Fruit fly (Drosophila melanogaster) whole organism, embryonic: Measurements from ENCODE around the gene Tusp.
A peak's percentile ranks its signal among the peaks of the same experiment; 100 is the strongest.

ENCODE experiments used
- B-H2 ChIP-seq: fragments of 200-800 bp; sonication (Bioruptor generic); optimal IDR thresholded peaks from 2 replicates; lab custom pipeline; 2018; ENCODE audit warnings: missing biosample characterization, mild to moderate bottlenecking, missing genetic modification characterization
- CG10321 ChIP-seq: fragments of 200-800 bp; sonication (Bioruptor generic); IDR thresholded peaks from 2 replicates; pipeline ENCODE4 v1.3.6; 2022; ENCODE audit warnings: missing biosample characterization, missing genetic modification characterization
- CG11398 ChIP-seq: fragments of 200-800 bp; sonication (Bioruptor generic); optimal IDR thresholded peaks from 2 replicates; lab custom pipeline; 2016; ENCODE audit warnings: missing biosample characterization, missing genetic modification characterization
- CG14860 ChIP-seq: fragments of 200-800 bp; sonication (Bioruptor generic); IDR thresholded peaks from 3 replicates; pipeline ENCODE4 v1.3.6; 2022; ENCODE audit warnings: missing biosample characterization, missing genetic modification characterization; ENCODE audit not compliant: partially characterized antibody
- CG16779 ChIP-seq: fragments of 200-800 bp; sonication (Bioruptor generic); IDR thresholded peaks from 2 replicates; pipeline ENCODE4 v1.3.6; 2022; ENCODE audit warnings: missing biosample characterization, missing genetic modification characterization
- CG16815 ChIP-seq: fragments of 200-800 bp; sonication (Bioruptor generic); optimal IDR thresholded peaks from 3 replicates; lab custom pipeline; 2017; ENCODE audit warnings: missing biosample characterization, mild to moderate bottlenecking, missing genetic modification characterization
- CG17328 ChIP-seq: fragments of 200-800 bp; sonication (Bioruptor generic); IDR thresholded peaks from 2 replicates; pipeline ENCODE4 v1.3.6; 2022; ENCODE audit warnings: missing biosample characterization, missing genetic modification characterization
- CG18619 ChIP-seq: fragments of 200-800 bp; sonication (Bioruptor generic); optimal IDR thresholded peaks from 3 replicates; lab custom pipeline; 2017; ENCODE audit warnings: missing biosample characterization, mild to moderate bottlenecking, missing genetic modification characterization
- CG2678 ChIP-seq: fragments of 200-800 bp; sonication (Bioruptor generic); optimal IDR thresholded peaks from 3 replicates; lab custom pipeline; 2019; ENCODE audit warnings: missing biosample characterization, mild to moderate bottlenecking, missing genetic modification characterization, moderate library complexity
- CG2712 ChIP-seq: fragments of 200-800 bp; optimal IDR thresholded peaks from 3 replicates; lab custom pipeline; 2019; ENCODE audit warnings: missing biosample characterization, mild to moderate bottlenecking, missing genetic modification characterization, moderate library complexity
- CG34376 ChIP-seq: fragments of 200-800 bp; sonication (Bioruptor generic); optimal IDR thresholded peaks from 2 replicates; lab custom pipeline; 2018; ENCODE audit warnings: missing biosample characterization, mild to moderate bottlenecking, missing genetic modification characterization
- CG4820 ChIP-seq: fragments of 200-800 bp; sonication (Bioruptor generic); optimal IDR thresholded peaks from 3 replicates; lab custom pipeline; 2016; ENCODE audit warnings: missing biosample characterization, missing genetic modification characterization
- CG7839 ChIP-seq: fragments of 200-800 bp; sonication (Bioruptor generic); optimal IDR thresholded peaks from 3 replicates; lab custom pipeline; 2018; ENCODE audit warnings: missing biosample characterization, mild to moderate bottlenecking, missing genetic modification characterization, moderate library complexity
- CG7987 ChIP-seq: fragments of 200-800 bp; sonication (Bioruptor generic); optimal IDR thresholded peaks from 2 replicates; lab custom pipeline; 2018; ENCODE audit warnings: missing biosample characterization, mild to moderate bottlenecking, missing genetic modification characterization, moderate library complexity
- CG8924 ChIP-seq: fragments of 200-800 bp; optimal IDR thresholded peaks from 3 replicates; lab custom pipeline; 2019; ENCODE audit warnings: missing biosample characterization, mild to moderate bottlenecking, missing genetic modification characterization, moderate library complexity
- Dad ChIP-seq: fragments of 200-800 bp; sonication (Bioruptor generic); optimal IDR thresholded peaks from 3 replicates; lab custom pipeline; 2016; ENCODE audit warnings: missing biosample characterization, missing genetic modification characterization
- Dbx ChIP-seq: fragments of 200-800 bp; sonication (Bioruptor generic); IDR thresholded peaks from 3 replicates; pipeline ENCODE4 v1.3.6; 2022; ENCODE audit warnings: missing biosample characterization, missing genetic modification characterization
- Deaf1 ChIP-seq: fragments of 200-800 bp; optimal IDR thresholded peaks from 3 replicates; lab custom pipeline; 2019; ENCODE audit warnings: missing biosample characterization, mild to moderate bottlenecking, missing genetic modification characterization, moderate library complexity
- Doc2 ChIP-seq: fragments of 200-800 bp; sonication (Bioruptor generic); IDR thresholded peaks from 2 replicates; pipeline ENCODE4 v1.3.6; 2022; ENCODE audit warnings: missing biosample characterization, missing genetic modification characterization
- Doc3 ChIP-seq: fragments of 200-800 bp; sonication (Bioruptor generic); IDR thresholded peaks from 3 replicates; pipeline ENCODE4 v1.3.6; 2022; ENCODE audit warnings: missing biosample characterization, missing genetic modification characterization; ENCODE audit not compliant: partially characterized antibody
- Eip74EF ChIP-seq, 2 experiments: fragments of 200-800 bp in 1 of 2; fragments of >200 bp in 1 of 2; sonication (Bioruptor generic) in 1 of 2; optimal IDR thresholded peaks; 2 replicates each; lab custom pipeline; 2017 to 2019; ENCODE audit warnings: missing biosample characterization in 2 of 2, missing genetic modification characterization in 2 of 2, mild to moderate bottlenecking in 1 of 2, moderate library complexity in 1 of 2
- Ets65A ChIP-seq: fragments of 200-800 bp; sonication (Bioruptor generic); peaks from one replicate; lab custom pipeline; 2016; ENCODE audit warnings: missing biosample characterization, missing genetic modification characterization
- Fer1 ChIP-seq: fragments of 200-800 bp; sonication (Bioruptor generic); optimal IDR thresholded peaks from 2 replicates; lab custom pipeline; 2017; ENCODE audit warnings: missing biosample characterization, mild to moderate bottlenecking, missing genetic modification characterization
- Hmr ChIP-seq: fragments of 200-800 bp; sonication (Bioruptor generic); optimal IDR thresholded peaks from 3 replicates; lab custom pipeline; 2017; ENCODE audit warnings: mild to moderate bottlenecking, missing biosample characterization, missing genetic modification reagents, missing genetic modification characterization
- Meics ChIP-seq: fragments of 200-800 bp; sonication (Bioruptor generic); optimal IDR thresholded peaks from 2 replicates; lab custom pipeline; 2017; ENCODE audit warnings: missing biosample characterization, mild to moderate bottlenecking, missing genetic modification characterization
- Spps ChIP-seq: fragments of 200-800 bp; sonication (Bioruptor generic); optimal IDR thresholded peaks from 2 replicates; lab custom pipeline; 2018; ENCODE audit warnings: missing biosample characterization, mild to moderate bottlenecking, missing genetic modification characterization
- Stat92E ChIP-seq, 3 experiments: fragments of >200 bp in 2 of 3; fragments of 200-800 bp in 1 of 3; sonication (Bioruptor generic) in 1 of 3; optimal IDR thresholded peaks; 2 replicates each; lab custom pipeline; 2017 to 2019; ENCODE audit warnings: missing biosample characterization in 3 of 3, missing genetic modification characterization in 3 of 3, mild to moderate bottlenecking in 1 of 3, moderate library complexity in 1 of 3
- Trl ChIP-seq, 3 experiments: fragments of >200 bp in 2 of 3; fragments of 200-800 bp in 1 of 3; sonication (Bioruptor generic) in 1 of 3; optimal IDR thresholded peaks; 2 replicates in 1 of 3; 3 replicates in 2 of 3; lab custom pipeline; 2016 to 2017; ENCODE audit warnings: missing biosample characterization in 1 of 3, missing genetic modification characterization in 1 of 3
- Xbp1 ChIP-seq: fragments of 200-800 bp; sonication (Bioruptor generic); optimal IDR thresholded peaks from 3 replicates; lab custom pipeline; 2016; ENCODE audit warnings: missing biosample characterization, mild to moderate bottlenecking, missing genetic modification characterization
- amos ChIP-seq: fragments of 200-800 bp; sonication (Bioruptor generic); IDR thresholded peaks from 2 replicates; pipeline ENCODE4 v1.3.6; 2022; ENCODE audit warnings: missing biosample characterization, missing genetic modification characterization; ENCODE audit not compliant: partially characterized antibody
- ase ChIP-seq: fragments of 200-800 bp; sonication (Bioruptor generic); IDR thresholded peaks from 3 replicates; pipeline ENCODE4 v1.3.6; 2022; ENCODE audit warnings: missing biosample characterization, missing genetic modification characterization
- ash1 ChIP-seq: fragments of 200-800 bp; sonication (Bioruptor generic); optimal IDR thresholded peaks from 2 replicates; lab custom pipeline; 2018; ENCODE audit warnings: missing biosample characterization, mild to moderate bottlenecking, missing genetic modification characterization
- cas ChIP-seq: fragments of 200-800 bp; sonication (Bioruptor generic); IDR thresholded peaks from 2 replicates; pipeline ENCODE4 v1.3.6; 2022; ENCODE audit warnings: missing biosample characterization, missing genetic modification characterization
- cg ChIP-seq: fragments of 200-800 bp; sonication (Bioruptor generic); optimal IDR thresholded peaks from 3 replicates; lab custom pipeline; 2019; ENCODE audit warnings: missing biosample characterization, mild to moderate bottlenecking, missing genetic modification characterization, moderate library complexity
- crp ChIP-seq, 2 experiments: fragments of 200-800 bp; sonication (Bioruptor generic); optimal IDR thresholded peaks; 2 replicates in 1 of 2; 3 replicates in 1 of 2; lab custom pipeline; 2017; ENCODE audit warnings: missing biosample characterization in 2 of 2, missing genetic modification characterization in 2 of 2, mild to moderate bottlenecking in 1 of 2, moderate library complexity in 1 of 2
- cwo ChIP-seq: fragments of 200-800 bp; sonication (Bioruptor generic); optimal IDR thresholded peaks from 3 replicates; lab custom pipeline; 2017; ENCODE audit warnings: missing biosample characterization, missing genetic modification characterization, mild to moderate bottlenecking, moderate library complexity, missing genetic modification reagents
- da ChIP-seq: fragments of 200-800 bp; sonication (Bioruptor generic); optimal IDR thresholded peaks from 2 replicates; lab custom pipeline; 2016; ENCODE audit warnings: missing biosample characterization, missing genetic modification characterization
- dm ChIP-seq: fragments of 200-800 bp; sonication (Bioruptor generic); optimal IDR thresholded peaks from 3 replicates; lab custom pipeline; 2016; ENCODE audit warnings: missing biosample characterization, missing genetic modification characterization
- dmrt99B ChIP-seq: fragments of 200-800 bp; sonication (Bioruptor generic); optimal IDR thresholded peaks from 2 replicates; lab custom pipeline; 2018; ENCODE audit warnings: missing biosample characterization, mild to moderate bottlenecking, missing genetic modification characterization, moderate library complexity
- ftz-f1 ChIP-seq: fragments of 200-800 bp; sonication (Bioruptor generic); optimal IDR thresholded peaks from 2 replicates; lab custom pipeline; 2016; ENCODE audit warnings: missing biosample characterization, missing genetic modification characterization
- gcm2 ChIP-seq: fragments of 200-800 bp; sonication (Bioruptor generic); optimal IDR thresholded peaks from 2 replicates; lab custom pipeline; 2016; ENCODE audit warnings: missing biosample characterization, missing genetic modification characterization
- gsb-n ChIP-seq: fragments of 200-800 bp; sonication (Bioruptor generic); optimal IDR thresholded peaks from 3 replicates; lab custom pipeline; 2018; ENCODE audit warnings: missing biosample characterization, mild to moderate bottlenecking, missing genetic modification characterization
- ind ChIP-seq: fragments of 200-800 bp; sonication (Bioruptor generic); optimal IDR thresholded peaks from 3 replicates; lab custom pipeline; 2016; ENCODE audit warnings: missing biosample characterization, missing genetic modification characterization
- kni ChIP-seq: fragments of 200-800 bp; sonication (Bioruptor generic); optimal IDR thresholded peaks from 3 replicates; lab custom pipeline; 2017; ENCODE audit warnings: mild to moderate bottlenecking, missing biosample characterization, missing genetic modification reagents, missing genetic modification characterization
- otp ChIP-seq: fragments of 200-800 bp; sonication (Bioruptor generic); IDR thresholded peaks from 3 replicates; pipeline ENCODE4, ENCODE4 v1.3.6; 2022; ENCODE audit warnings: missing biosample characterization, missing genetic modification characterization
- ranshi ChIP-seq: fragments of 200-800 bp; sonication (Bioruptor generic); IDR thresholded peaks from 2 replicates; pipeline ENCODE4 v1.3.6; 2022; ENCODE audit warnings: missing biosample characterization, missing genetic modification characterization
- row ChIP-seq: fragments of 200-800 bp; sonication (Bioruptor generic); IDR thresholded peaks from 3 replicates; pipeline ENCODE4 v1.3.6; 2022; ENCODE audit warnings: missing biosample characterization, missing genetic modification characterization
- salm ChIP-seq: fragments of 200-800 bp; sonication (Bioruptor generic); optimal IDR thresholded peaks from 2 replicates; lab custom pipeline; 2018; ENCODE audit warnings: missing biosample characterization, mild to moderate bottlenecking, missing genetic modification characterization
- sug ChIP-seq: fragments of 200-800 bp; optimal IDR thresholded peaks from 2 replicates; lab custom pipeline; 2019; ENCODE audit warnings: missing biosample characterization, mild to moderate bottlenecking, missing genetic modification characterization, moderate library complexity
- tgo ChIP-seq: fragments of 200-800 bp; sonication (Bioruptor generic); IDR thresholded peaks from 3 replicates; pipeline ENCODE4 v1.3.6; 2022; ENCODE audit warnings: missing biosample characterization, missing genetic modification characterization

Tusp gene

dm6 chr3R:27621861-27622260 lies 14.2 kb downstream of the Tusp start (continued):
- 0 out of 3 replicates have a peak, but pooled peaks have one; percentile 24 for TF ChIP-seq Dbx
- no peak for TF ChIP-seq Trl (optimal IDR thresholded peaks at IDR 0.05; lab: Kevin White, UChicago)
- no peak for TF ChIP-seq Trl (GFP tag; optimal IDR thresholded peaks at IDR 0.05; lab: Kevin White, UChicago)
- TF ChIP-seq Spps (tag; lab: Kevin White, UChicago): no peak
- no peak for TF ChIP-seq salm (tag; lab: Kevin White, UChicago)
- no peak for TF ChIP-seq sug (tag; lab: Kevin White, UChicago)
- no peak for TF ChIP-seq CG7839 (tag; lab: Kevin White, UChicago)
- TF ChIP-seq gsb-n (tag; lab: Kevin White, UChicago): no peak
- no peak for TF ChIP-seq B-H2 (GFP tag; lab: Kevin White, UChicago)
- peak; percentile 51 for TF ChIP-seq row
- TF ChIP-seq gcm2 (GFP tag; lab: Kevin White, UChicago): no peak
- TF ChIP-seq dm (GFP tag; lab: Kevin White, UChicago): no peak
- TF ChIP-seq ase (GFP tag; lab: Robert Waterston, UW): no peak
- peak; percentile 22; the same call in 1 of the 3 replicates for TF ChIP-seq tgo (GFP tag; lab: Robert Waterston, UW)
- no peak for TF ChIP-seq CG16815
- TF ChIP-seq Stat92E (GFP tag; optimal IDR thresholded peaks at IDR 0.05; lab: Kevin White, UChicago): no peak
- TF ChIP-seq Hmr (GFP tag; lab: Kevin White, UChicago): peak; percentile 46
- no peak for TF ChIP-seq Dad (GFP tag; lab: Kevin White, UChicago)
- 0 out of 2 replicates have a peak, but pooled peaks have one; percentile 36 for TF ChIP-seq ranshi (GFP tag; lab: Robert Waterston, UW)
- TF ChIP-seq cg (GFP tag; lab: Kevin White, UChicago): no peak
- TF ChIP-seq Ets65A (GFP tag; lab: Kevin White, UChicago): peak; percentile 68
- no peak for TF ChIP-seq Doc2
- TF ChIP-seq CG10321 (GFP tag; lab: Robert Waterston, UW): no peak
- no peak for TF ChIP-seq ash1 (GFP tag; lab: Kevin White, UChicago)
- TF ChIP-seq dmrt99B (tag; lab: Kevin White, UChicago): peak; percentile 46
- no peak for TF ChIP-seq CG7987 (GFP tag; lab: Kevin White, UChicago)
- peak; percentile 13 for TF ChIP-seq Xbp1 (GFP tag; lab: Kevin White, UChicago)
- TF ChIP-seq CG17328 (GFP tag; lab: Robert Waterston, UW): no peak
- no peak for TF ChIP-seq CG4820
- peak; percentile 45 for TF ChIP-seq CG2678 (tag; lab: Kevin White, UChicago)
- TF ChIP-seq Deaf1 (tag; lab: Kevin White, UChicago): no peak
- no peak for TF ChIP-seq da
- no peak for TF ChIP-seq cwo
- peak; percentile 15 for TF ChIP-seq Meics (GFP tag; lab: Kevin White, UChicago)
- TF ChIP-seq cas (GFP tag; lab: Robert Waterston, UW): no peak
- TF ChIP-seq ftz-f1: no peak
- no peak for TF ChIP-seq CG34376 (GFP tag; lab: Kevin White, UChicago)
- no peak for TF ChIP-seq crp (GFP tag; optimal IDR thresholded peaks at IDR 0.05; lab: Kevin White, UChicago)
- TF ChIP-seq CG11398: no peak
- peak; percentile 4 for TF ChIP-seq ind (GFP tag; lab: Kevin White, UChicago)
- TF ChIP-seq Eip74EF (GFP tag; optimal IDR thresholded peaks at IDR 0.05; lab: Kevin White, UChicago): no peak
- TF ChIP-seq amos (GFP tag; lab: Robert Waterston, UW): no peak
- TF ChIP-seq Fer1 (GFP tag; lab: Kevin White, UChicago): peak; percentile 16
- no peak for TF ChIP-seq kni (GFP tag; lab: Kevin White, UChicago)
- no peak for TF ChIP-seq CG2712 (tag; lab: Kevin White, UChicago)
- no peak for TF ChIP-seq CG18619 (GFP tag; lab: Kevin White, UChicago)
- TF ChIP-seq CG16779 (GFP tag; lab: Robert Waterston, UW): no peak
- no peak for TF ChIP-seq Doc3 (GFP tag; lab: Robert Waterston, UW)
- TF ChIP-seq CG14860: no peak
- peak; percentile 2 for TF ChIP-seq CG8924 (tag; lab: Kevin White, UChicago)
- no peak for TF ChIP-seq otp (GFP tag; lab: Robert Waterston, UW)
